Fruit fly (Drosophila melanogaster) whole organism, embryonic: ENCODE data around the gene yellow-e2.

Experiments
- Awh ChIP-seq: fragments of 200-800 bp; sonication (Bioruptor generic); IDR thresholded peaks from 2 replicates; pipeline ENCODE4, ENCODE4 v1.3.6; 2022; ENCODE audit warnings: missing biosample characterization, missing genetic modification characterization
- B-H2 ChIP-seq: fragments of 200-800 bp; sonication (Bioruptor generic); optimal IDR thresholded peaks from 2 replicates; lab custom pipeline; 2018; ENCODE audit warnings: missing biosample characterization, mild to moderate bottlenecking, missing genetic modification characterization
- CG10431 ChIP-seq: fragments of 200-800 bp; sonication (Bioruptor generic); optimal IDR thresholded peaks from 3 replicates; lab custom pipeline; 2018; ENCODE audit warnings: missing biosample characterization, mild to moderate bottlenecking, missing genetic modification characterization
- CG11085 ChIP-seq: fragments of 200-800 bp; sonication (Bioruptor generic); IDR thresholded peaks from 2 replicates; pipeline ENCODE4 v1.3.6; 2022; ENCODE audit warnings: missing biosample characterization, missing genetic modification characterization
- CG11398 ChIP-seq: fragments of 200-800 bp; sonication (Bioruptor generic); optimal IDR thresholded peaks from 2 replicates; lab custom pipeline; 2016; ENCODE audit warnings: missing biosample characterization, missing genetic modification characterization
- CG12769 ChIP-seq: fragments of 200-800 bp; sonication (Bioruptor generic); optimal IDR thresholded peaks from 2 replicates; lab custom pipeline; 2019; ENCODE audit warnings: missing biosample characterization, mild to moderate bottlenecking, missing genetic modification characterization, moderate library complexity
- CG13894 ChIP-seq: fragments of 200-800 bp; sonication (Bioruptor generic); optimal IDR thresholded peaks from 3 replicates; lab custom pipeline; 2018; ENCODE audit warnings: missing biosample characterization, mild to moderate bottlenecking, missing genetic modification characterization, moderate library complexity
- CG1529 ChIP-seq: fragments of 200-800 bp; sonication (Bioruptor generic); optimal IDR thresholded peaks from 3 replicates; lab custom pipeline; 2018; ENCODE audit warnings: missing biosample characterization, missing genetic modification characterization
- CG16813 ChIP-seq: fragments of 200-800 bp; sonication (Bioruptor generic); IDR thresholded peaks from 3 replicates; pipeline ENCODE4 v1.3.6; 2022; ENCODE audit warnings: missing biosample characterization, missing genetic modification characterization; ENCODE audit not compliant: partially characterized antibody
- CG2202 ChIP-seq: fragments of 200-800 bp; sonication (Bioruptor generic); optimal IDR thresholded peaks from 2 replicates; lab custom pipeline; 2018; ENCODE audit warnings: missing biosample characterization, mild to moderate bottlenecking, missing genetic modification characterization
- CG2678 ChIP-seq: fragments of 200-800 bp; sonication (Bioruptor generic); optimal IDR thresholded peaks from 3 replicates; lab custom pipeline; 2019; ENCODE audit warnings: missing biosample characterization, mild to moderate bottlenecking, missing genetic modification characterization, moderate library complexity
- CG30431 ChIP-seq: fragments of 200-800 bp; sonication (Bioruptor generic); optimal IDR thresholded peaks from 2 replicates; lab custom pipeline; 2017; ENCODE audit warnings: missing biosample characterization, missing genetic modification characterization
- CG3065 ChIP-seq: fragments of 200-800 bp; sonication (Bioruptor generic); optimal IDR thresholded peaks from 2 replicates; lab custom pipeline; 2016; ENCODE audit warnings: missing biosample characterization, missing genetic modification characterization
- CG32767 ChIP-seq: fragments of 200-800 bp; sonication (Bioruptor generic); IDR thresholded peaks from 2 replicates; pipeline ENCODE4 v1.3.6; 2022; ENCODE audit warnings: missing biosample characterization, missing genetic modification characterization
- CG32772 ChIP-seq: fragments of 200-800 bp; sonication (Bioruptor generic); IDR thresholded peaks from 2 replicates; pipeline ENCODE4 v1.3.6; 2022; ENCODE audit warnings: missing biosample characterization, missing genetic modification characterization
- CG34224 ChIP-seq: fragments of 200-800 bp; sonication (Bioruptor generic); IDR thresholded peaks from 3 replicates; pipeline ENCODE4 v1.3.6; 2022; ENCODE audit warnings: missing biosample characterization, missing genetic modification characterization; ENCODE audit not compliant: partially characterized antibody
- CG34376 ChIP-seq: fragments of 200-800 bp; sonication (Bioruptor generic); optimal IDR thresholded peaks from 2 replicates; lab custom pipeline; 2018; ENCODE audit warnings: missing biosample characterization, mild to moderate bottlenecking, missing genetic modification characterization
- CG7357 ChIP-seq: fragments of 200-800 bp; sonication (Bioruptor generic); IDR thresholded peaks from 3 replicates; pipeline ENCODE4 v1.3.6; 2022; ENCODE audit warnings: missing biosample characterization, missing genetic modification characterization
- CG7556 ChIP-seq: fragments of 200-800 bp; sonication (Bioruptor generic); optimal IDR thresholded peaks from 2 replicates; lab custom pipeline; 2017; ENCODE audit warnings: missing biosample characterization, mild to moderate bottlenecking, missing genetic modification characterization
- CG8089 ChIP-seq: fragments of 200-800 bp; sonication (Bioruptor generic); optimal IDR thresholded peaks from 3 replicates; lab custom pipeline; 2016; ENCODE audit warnings: missing biosample characterization, missing genetic modification characterization
- D19A ChIP-seq: fragments of 200-800 bp; optimal IDR thresholded peaks from 3 replicates; lab custom pipeline; 2019; ENCODE audit warnings: missing biosample characterization, mild to moderate bottlenecking, missing genetic modification characterization, moderate library complexity
- Dek ChIP-seq: fragments of 200-800 bp; sonication (Bioruptor generic); optimal IDR thresholded peaks from 3 replicates; lab custom pipeline; 2019; ENCODE audit warnings: missing biosample characterization, mild to moderate bottlenecking, missing genetic modification characterization, moderate library complexity
- HLH3B ChIP-seq: fragments of 200-800 bp; sonication (Bioruptor generic); IDR thresholded peaks from 2 replicates; pipeline ENCODE4 v1.3.6; 2022; ENCODE audit warnings: missing biosample characterization, missing genetic modification characterization
- Hey ChIP-seq: fragments of 200-800 bp; sonication (Bioruptor generic); optimal IDR thresholded peaks from 3 replicates; lab custom pipeline; 2018; ENCODE audit warnings: missing biosample characterization, mild to moderate bottlenecking, missing genetic modification characterization
- Hsf ChIP-seq: fragments of 200-800 bp; sonication (Bioruptor generic); optimal IDR thresholded peaks from 3 replicates; lab custom pipeline; 2016; ENCODE audit warnings: missing biosample characterization, missing genetic modification characterization
- Jarid2 ChIP-seq: fragments of 200-800 bp; sonication (Bioruptor generic); optimal IDR thresholded peaks from 3 replicates; lab custom pipeline; 2017; ENCODE audit warnings: mild to moderate bottlenecking, missing biosample characterization, missing genetic modification reagents, missing genetic modification characterization
- Myb ChIP-seq: fragments of 200-800 bp; sonication (Bioruptor generic); optimal IDR thresholded peaks from 2 replicates; lab custom pipeline; 2016; ENCODE audit warnings: missing biosample characterization, missing genetic modification characterization
- TFAM ChIP-seq: fragments of 200-800 bp; sonication (Bioruptor generic); optimal IDR thresholded peaks from 2 replicates; lab custom pipeline; 2017; ENCODE audit warnings: missing biosample characterization, missing genetic modification characterization, inconsistent platforms
- abd-A ChIP-seq: fragments of 200-800 bp; sonication (Bioruptor generic); optimal IDR thresholded peaks from 3 replicates; lab custom pipeline; 2019; ENCODE audit warnings: missing biosample characterization, mild to moderate bottlenecking, missing genetic modification characterization, moderate library complexity
- amos ChIP-seq: fragments of 200-800 bp; sonication (Bioruptor generic); IDR thresholded peaks from 2 replicates; pipeline ENCODE4 v1.3.6; 2022; ENCODE audit warnings: missing biosample characterization, missing genetic modification characterization; ENCODE audit not compliant: partially characterized antibody
- chinmo ChIP-seq: fragments of 200-800 bp; sonication (Bioruptor generic); IDR thresholded peaks from 4 replicates; pipeline ENCODE4 v1.3.6; 2022; ENCODE audit warnings: missing biosample characterization, missing genetic modification characterization; ENCODE audit not compliant: partially characterized antibody
- chm ChIP-seq: fragments of 200-800 bp; sonication (Bioruptor generic); IDR thresholded peaks from 2 replicates; pipeline ENCODE4 v1.3.6; 2022; ENCODE audit warnings: missing biosample characterization, missing genetic modification characterization
- chn ChIP-seq: fragments of 200-800 bp; sonication (Bioruptor generic); optimal IDR thresholded peaks from 2 replicates; lab custom pipeline; 2016; ENCODE audit warnings: missing biosample characterization, missing genetic modification characterization
- dan ChIP-seq: fragments of 200-800 bp; sonication (Bioruptor generic); IDR thresholded peaks from 2 replicates; pipeline ENCODE4 v1.3.6; 2022; ENCODE audit warnings: missing biosample characterization, missing genetic modification characterization
- esg ChIP-seq: fragments of 200-800 bp; sonication (Bioruptor generic); conservative IDR thresholded peaks from 2 replicates; pipeline ENCODE4 v1.3.6; 2022; ENCODE audit warnings: missing biosample characterization, missing genetic modification characterization
- exex ChIP-seq: fragments of 200-800 bp; sonication (Bioruptor generic); optimal IDR thresholded peaks from 4 replicates; lab custom pipeline; 2018; ENCODE audit warnings: missing biosample characterization, mild to moderate bottlenecking, missing genetic modification characterization, moderate library complexity
- fru ChIP-seq: fragments of >200 bp; optimal IDR thresholded peaks from 2 replicates; lab custom pipeline; 2017
- fu2 ChIP-seq: fragments of 200-800 bp; sonication (Bioruptor generic); optimal IDR thresholded peaks from 2 replicates; lab custom pipeline; 2016; ENCODE audit warnings: missing biosample characterization, missing genetic modification characterization
- her ChIP-seq: fragments of 200-800 bp; sonication (Bioruptor generic); optimal IDR thresholded peaks from 2 replicates; lab custom pipeline; 2016; ENCODE audit warnings: missing biosample characterization, missing genetic modification characterization
- hth ChIP-seq: fragments of >200 bp; optimal IDR thresholded peaks from 2 replicates; lab custom pipeline; 2017; ENCODE audit warnings: inconsistent platforms
- klu ChIP-seq: fragments of 200-800 bp; sonication (Bioruptor generic); IDR thresholded peaks from 2 replicates; pipeline ENCODE4 v1.3.6; 2022; ENCODE audit warnings: missing biosample characterization, missing genetic modification characterization
- odd ChIP-seq: fragments of 200-800 bp; sonication (Bioruptor generic); optimal IDR thresholded peaks from 2 replicates; lab custom pipeline; 2017; ENCODE audit warnings: missing biosample characterization, mild to moderate bottlenecking, missing genetic modification characterization
- phol ChIP-seq: fragments of 200-800 bp; sonication (Bioruptor generic); optimal IDR thresholded peaks from 3 replicates; lab custom pipeline; 2018; ENCODE audit warnings: missing biosample characterization, mild to moderate bottlenecking, missing genetic modification characterization, moderate library complexity
- pita ChIP-seq: fragments of 200-800 bp; sonication (Bioruptor generic); optimal IDR thresholded peaks from 2 replicates; lab custom pipeline; 2017; ENCODE audit warnings: missing biosample characterization, mild to moderate bottlenecking, missing genetic modification characterization
- sd ChIP-seq: fragments of 200-800 bp; sonication (Bioruptor generic); optimal IDR thresholded peaks from 3 replicates; lab custom pipeline; 2018; ENCODE audit warnings: missing biosample characterization, mild to moderate bottlenecking, missing genetic modification characterization, moderate library complexity
- sens-2 ChIP-seq: fragments of 200-800 bp; sonication (Bioruptor generic); IDR thresholded peaks from 2 replicates; pipeline ENCODE4 v1.3.6; 2022; ENCODE audit warnings: missing biosample characterization, missing genetic modification characterization
- seq ChIP-seq: fragments of 200-800 bp; sonication (Bioruptor generic); IDR thresholded peaks from 2 replicates; pipeline ENCODE4 v1.3.6; 2022; ENCODE audit warnings: missing biosample characterization, missing genetic modification characterization
- tio ChIP-seq: fragments of 200-800 bp; sonication (Bioruptor generic); optimal IDR thresholded peaks from 2 replicates; lab custom pipeline; 2017; ENCODE audit warnings: missing biosample characterization, missing genetic modification characterization, inconsistent platforms
- ttk ChIP-seq: fragments of 200-800 bp; sonication (Bioruptor generic); IDR thresholded peaks from 2 replicates; pipeline ENCODE4 v2.1.2; 2022; ENCODE audit warnings: missing biosample characterization, missing genetic modification characterization
- unpg ChIP-seq: fragments of 200-800 bp; sonication (Bioruptor generic); optimal IDR thresholded peaks from 3 replicates; lab custom pipeline; 2018; ENCODE audit warnings: missing biosample characterization, mild to moderate bottlenecking, missing genetic modification characterization, moderate library complexity
- vvl ChIP-seq: fragments of 200-800 bp; sonication (Bioruptor generic); IDR thresholded peaks from 2 replicates; pipeline ENCODE4 v1.3.6; 2022; ENCODE audit warnings: missing biosample characterization, missing genetic modification characterization
- wdn ChIP-seq: fragments of 200-800 bp; sonication (Bioruptor generic); IDR thresholded peaks from 2 replicates; pipeline ENCODE4 v1.3.6; 2022; ENCODE audit warnings: missing biosample characterization, missing genetic modification characterization
- zen2 ChIP-seq: fragments of 200-800 bp; sonication (Bioruptor generic); IDR thresholded peaks from 3 replicates; pipeline ENCODE4 v1.3.6; 2022; ENCODE audit warnings: missing biosample characterization, missing genetic modification characterization; ENCODE audit not compliant: partially characterized antibody

Gene yellow-e2

DNA sequence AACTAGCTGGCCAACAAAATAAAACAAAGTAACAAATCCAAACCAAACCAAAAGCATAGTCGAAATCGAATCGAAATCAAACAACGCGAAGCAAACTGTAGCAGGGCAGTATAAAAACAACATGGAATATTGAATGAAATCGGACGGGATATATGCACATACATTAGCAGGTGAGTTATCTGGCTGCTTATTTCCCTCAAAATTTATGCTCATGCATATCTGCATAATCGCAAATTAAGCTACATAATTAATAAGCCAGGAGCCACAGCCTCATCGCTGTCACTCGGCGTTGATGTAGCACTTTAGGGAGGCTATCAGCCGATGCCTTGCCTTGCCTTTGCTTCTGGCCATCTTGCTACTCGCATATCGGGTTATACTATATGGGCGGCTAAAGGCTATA, 45.5 kb upstream of the yellow-e2 start:
- no peak for TF ChIP-seq CG1529 (GFP tag; lab: Kevin White, UChicago)
- peak; percentile 17 for TF ChIP-seq sd (tag; lab: Kevin White, UChicago)
- TF ChIP-seq hth: no peak
- no peak for TF ChIP-seq Hsf
- TF ChIP-seq CG32767 (GFP tag; lab: Robert Waterston, UW): no peak
- no peak for TF ChIP-seq D19A (tag; lab: Kevin White, UChicago)
- TF ChIP-seq fu2 (GFP tag; lab: Kevin White, UChicago): no peak
- no peak for TF ChIP-seq Dek (tag; lab: Kevin White, UChicago)
- no peak for TF ChIP-seq unpg (GFP tag; lab: Kevin White, UChicago)
- no peak for TF ChIP-seq HLH3B
- TF ChIP-seq exex: no peak
- TF ChIP-seq zen2: no peak
- no peak for TF ChIP-seq seq
- no peak for TF ChIP-seq ttk (GFP tag; lab: Robert Waterston, UW)
- TF ChIP-seq tio (GFP tag; lab: Kevin White, UChicago): no peak
- 0 out of 2 replicates have a peak, but pooled peaks have one; percentile 28 for TF ChIP-seq chm
- no peak for TF ChIP-seq CG30431 (GFP tag; lab: Kevin White, UChicago)
- TF ChIP-seq CG34224 (GFP tag; lab: Robert Waterston, UW): no peak
- no peak for TF ChIP-seq dan (GFP tag; lab: Robert Waterston, UW)
- no peak for TF ChIP-seq phol
- no peak for TF ChIP-seq Hey (tag; lab: Kevin White, UChicago)
- TF ChIP-seq chinmo (GFP tag; lab: Robert Waterston, UW): peak; percentile 83; the same call in 3 of the 4 replicates
- TF ChIP-seq CG2202 (tag; lab: Kevin White, UChicago): no peak
- TF ChIP-seq Myb: no peak
- TF ChIP-seq B-H2 (GFP tag; lab: Kevin White, UChicago): no peak
- TF ChIP-seq CG32772: no peak
- TF ChIP-seq Awh (GFP tag; lab: Robert Waterston, UW): peak; percentile 73
- no peak for TF ChIP-seq chn
- no peak for TF ChIP-seq fru (lab: Kevin White, UChicago)
- TF ChIP-seq esg (GFP tag; lab: Robert Waterston, UW): no peak
- no peak for TF ChIP-seq Jarid2 (GFP tag; lab: Kevin White, UChicago)
- no peak for TF ChIP-seq amos (GFP tag; lab: Robert Waterston, UW)
- no peak for TF ChIP-seq CG2678 (tag; lab: Kevin White, UChicago)
- TF ChIP-seq odd: no peak
- TF ChIP-seq CG3065: no peak
- TF ChIP-seq wdn (GFP tag; lab: Robert Waterston, UW): no peak
- TF ChIP-seq TFAM (GFP tag; lab: Kevin White, UChicago): no peak
- TF ChIP-seq sens-2 (GFP tag; lab: Robert Waterston, UW): no peak
- no peak for TF ChIP-seq her (GFP tag; lab: Kevin White, UChicago)
- TF ChIP-seq CG11085 (GFP tag; lab: Robert Waterston, UW): no peak
- no peak for TF ChIP-seq CG7556 (GFP tag; lab: Kevin White, UChicago)
- TF ChIP-seq CG8089 (GFP tag; lab: Kevin White, UChicago): no peak
- no peak for TF ChIP-seq CG10431 (GFP tag; lab: Kevin White, UChicago)
- TF ChIP-seq vvl: peak; percentile 88
- TF ChIP-seq CG13894 (tag; lab: Kevin White, UChicago): peak; percentile 27
- TF ChIP-seq pita (GFP tag; lab: Kevin White, UChicago): no peak
- no peak for TF ChIP-seq CG34376 (GFP tag; lab: Kevin White, UChicago)
- TF ChIP-seq CG7357: no peak
- TF ChIP-seq CG12769 (tag; lab: Kevin White, UChicago): peak; percentile 74
- peak; percentile 88 for TF ChIP-seq abd-A (tag; lab: Kevin White, UChicago)
- TF ChIP-seq klu (GFP tag; lab: Robert Waterston, UW): no peak
- no peak for TF ChIP-seq CG11398
- no peak for TF ChIP-seq CG16813
